Comparison of ENCODE assay signal across 7 worm cellular contexts in the genomic region with DNA sequence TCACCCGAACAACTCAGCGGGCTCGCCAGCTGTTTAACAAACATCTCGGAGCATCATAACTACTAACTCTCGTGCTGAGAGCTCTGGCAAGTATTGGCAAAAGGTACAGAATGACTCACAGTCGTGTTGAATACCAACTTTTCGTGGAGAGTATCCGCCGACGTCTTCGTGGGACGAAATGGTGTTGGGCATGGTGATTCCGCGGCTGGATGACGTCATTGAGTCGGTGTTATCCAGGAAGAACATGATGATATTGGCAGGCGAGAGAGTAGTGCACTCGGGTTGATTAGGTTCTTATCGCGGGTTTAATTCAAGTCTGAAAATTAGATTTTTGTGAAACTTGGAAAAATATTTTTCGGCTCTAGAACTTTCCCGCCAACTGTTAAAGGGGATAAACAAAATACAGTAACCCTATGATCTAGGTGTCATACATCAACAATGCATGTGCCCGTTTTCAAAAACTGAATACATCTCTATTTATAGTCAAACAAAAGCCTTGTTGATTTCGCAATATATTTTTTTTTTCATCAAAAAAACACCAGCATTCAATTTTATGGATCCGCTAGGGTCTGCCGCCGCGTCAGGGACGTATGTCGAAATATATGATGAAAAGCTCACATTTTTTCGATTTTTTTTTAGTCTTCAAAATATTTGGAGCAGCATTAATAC.
TF ChIP-seq lines count a peak whose summit lies in the region.

No protein-coding gene starts in this region.

TF ChIP-seq in whole organism, L1 larva, 84 proteins besides CTCF, POLR2A, EP300 and RAD21 (continues in another document):
- no peak for TF ChIP-seq ets-5 (GFP tag; IDR thresholded peaks at IDR 0.05; lab: Robert Waterston, UW)
- no peak for TF ChIP-seq isw-1 (GFP tag; IDR thresholded peaks at IDR 0.05; lab: Robert Waterston, UW)
- no peak for TF ChIP-seq alr-1 (tag; optimal IDR thresholded peaks at IDR 0.05; lab: Kevin White, UChicago; ENCODE audit: borderline replicate concordance)
- TF ChIP-seq zag-1 (tag; optimal IDR thresholded peaks at IDR 0.05; lab: Kevin White, UChicago), result no peak
- peak; percentile 28 for TF ChIP-seq rnt-1 (tag; optimal IDR thresholded peaks at IDR 0.05; lab: Kevin White, UChicago)
- TF ChIP-seq efl-1 (optimal IDR thresholded peaks at IDR 0.05; lab: Kevin White, UChicago), result no peak
- TF ChIP-seq efl-1 (GFP tag; optimal IDR thresholded peaks at IDR 0.05 in 1 of 2; lab: Kevin White, UChicago), result peak in 1 of 2 experiments; percentile 33
- no peak for TF ChIP-seq lsy-2 (tag; optimal IDR thresholded peaks at IDR 0.05; lab: Kevin White, UChicago)
- no peak for TF ChIP-seq ceh-63 (GFP tag; optimal IDR thresholded peaks at IDR 0.05; lab: Kevin White, UChicago)
- TF ChIP-seq nhr-90 (tag; optimal IDR thresholded peaks at IDR 0.05; lab: Kevin White, UChicago; ENCODE audit: poor library complexity), result no peak
- TF ChIP-seq lin-35 (GFP tag; optimal IDR thresholded peaks at IDR 0.05; lab: Kevin White, UChicago), result peak in 1 of 2 experiments; percentile 3

TF ChIP-seq in whole organism, L2 larva, 48 proteins besides CTCF, POLR2A, EP300 and RAD21 (continues in another document):
- TF ChIP-seq unc-55 (GFP tag; optimal IDR thresholded peaks at IDR 0.05; lab: Kevin White, UChicago) (peak; percentile 44), skn-1 (tag; optimal IDR thresholded peaks at IDR 0.05; lab: Kevin White, UChicago) (no peak), unc-39 (tag; optimal IDR thresholded peaks at IDR 0.05; lab: Kevin White, UChicago) (no peak), snpc-4 (tag; optimal IDR thresholded peaks at IDR 0.05; lab: Kevin White, UChicago) (no peak), lin-39 (tag; optimal IDR thresholded peaks at IDR 0.05; lab: Kevin White, UChicago) (no peak), nhr-23 (tag; optimal IDR thresholded peaks at IDR 0.05; lab: Kevin White, UChicago) (no peak), lin-11 (tag; optimal IDR thresholded peaks at IDR 0.05; lab: Kevin White, UChicago) (no peak), unc-62 (GFP tag; optimal IDR thresholded peaks at IDR 0.05; lab: Kevin White, UChicago) (no peak), nhr-129 (tag; optimal IDR thresholded peaks at IDR 0.05; lab: Kevin White, UChicago) (peak; percentile 19), fos-1 (tag; optimal IDR thresholded peaks at IDR 0.05; lab: Kevin White, UChicago) (no peak), dmd-4 (tag; optimal IDR thresholded peaks at IDR 0.05; lab: Kevin White, UChicago) (no peak), ztf-1 (GFP tag; conservative IDR thresholded peaks at IDR 0.05; lab: Robert Waterston, UW) (no peak), mbf-1 (tag; optimal IDR thresholded peaks at IDR 0.05; lab: Kevin White, UChicago) (no peak)

TF ChIP-seq in whole organism, L3 larva, 47 proteins besides CTCF, POLR2A, EP300 and RAD21:
- TF ChIP-seq nhr-23 (tag; optimal IDR thresholded peaks at IDR 0.05; lab: Kevin White, UChicago) (no peak), nhr-237 (tag; optimal IDR thresholded peaks at IDR 0.05; lab: Kevin White, UChicago) (no peak), R02D3.7 (tag; optimal IDR thresholded peaks at IDR 0.05; lab: Kevin White, UChicago) (no peak), lsy-12 (tag; optimal IDR thresholded peaks at IDR 0.05; lab: Kevin White, UChicago) (peak; percentile 54), nfya-1 (tag; optimal IDR thresholded peaks at IDR 0.05; lab: Kevin White, UChicago; ENCODE audit: insufficient read depth) (peak; percentile 13), ama-1 (optimal IDR thresholded peaks at IDR 0.05; lab: Kevin White, UChicago) (peak; percentile 90), daf-12 (tag; optimal IDR thresholded peaks at IDR 0.05; lab: Kevin White, UChicago) (no peak)

TF ChIP-seq in whole organism, L4 larva, 104 proteins besides CTCF, POLR2A, EP300 and RAD21 (continues in another document):
- no peak for TF ChIP-seq zip-2 (tag; optimal IDR thresholded peaks at IDR 0.05; lab: Kevin White, UChicago)
- TF ChIP-seq hmg-1.1 (GFP tag; IDR thresholded peaks at IDR 0.05; lab: Robert Waterston, UW), result no peak
- no peak for TF ChIP-seq pqm-1 (tag; optimal IDR thresholded peaks at IDR 0.05; lab: Kevin White, UChicago)
- no peak for TF ChIP-seq sdz-12 (GFP tag; optimal IDR thresholded peaks at IDR 0.05; lab: Kevin White, UChicago)
- TF ChIP-seq zfp-2 (tag; optimal IDR thresholded peaks at IDR 0.05; lab: Kevin White, UChicago), result no peak
- TF ChIP-seq madf-9 (GFP tag; conservative IDR thresholded peaks at IDR 0.05; lab: Robert Waterston, UW), result 0 out of 2 replicates have a peak, but pooled peaks have one; percentile 24
- TF ChIP-seq madf-5 (GFP tag; IDR thresholded peaks at IDR 0.05; lab: Robert Waterston, UW), result 0 out of 4 replicates have a peak, but pooled peaks have one; percentile 15 to 25
- no peak for TF ChIP-seq daf-16 (GFP tag; optimal IDR thresholded peaks at IDR 0.05; lab: Kevin White, UChicago)
- peak; percentile 12 for TF ChIP-seq daf-16 (tag; optimal IDR thresholded peaks at IDR 0.05; lab: Kevin White, UChicago)
- peak; percentile 85 for TF ChIP-seq aha-1 (tag; lab: Kevin White, UChicago)
- TF ChIP-seq lin-39 (tag; optimal IDR thresholded peaks at IDR 0.05; lab: Kevin White, UChicago), result no peak
- peak; percentile 32 for TF ChIP-seq T20F7.1 (GFP tag; optimal IDR thresholded peaks at IDR 0.05; lab: Kevin White, UChicago)
- TF ChIP-seq D1046.2 (GFP tag; IDR thresholded peaks at IDR 0.05; lab: Robert Waterston, UW), result peak; percentile 81; the same call in 1 of the 2 replicates

TF ChIP-seq in whole organism, midembryonic, 9 proteins besides CTCF, POLR2A, EP300 and RAD21:
- TF ChIP-seq ztf-29 (GFP tag; IDR thresholded peaks at IDR 0.05; lab: Robert Waterston, UW) (no peak), ztf-23 (GFP tag; IDR thresholded peaks at IDR 0.05; lab: Robert Waterston, UW) (no peak), klf-2 (GFP tag; conservative IDR thresholded peaks at IDR 0.05; lab: Robert Waterston, UW) (no peak), T22C8.4 (GFP tag; IDR thresholded peaks at IDR 0.05; lab: Robert Waterston, UW) (no peak), med-1 (GFP tag; optimal IDR thresholded peaks at IDR 0.05; lab: Kevin White, UChicago; ENCODE audit: insufficient read depth) (no peak), tab-1 (GFP tag; IDR thresholded peaks at IDR 0.05; lab: Robert Waterston, UW) (0 out of 2 replicates have a peak, but pooled peaks have one; percentile 28), cog-1 (tag; optimal IDR thresholded peaks at IDR 0.05; lab: Kevin White, UChicago) (no peak), flt-1 (GFP tag; IDR thresholded peaks at IDR 0.05; lab: Robert Waterston, UW) (no peak), ref-1 (GFP tag; conservative IDR thresholded peaks at IDR 0.05; lab: Robert Waterston, UW) (no peak)

TF ChIP-seq in whole organism, mixed stage, embryonic, 35 proteins besides CTCF, POLR2A, EP300 and RAD21:
- TF ChIP-seq ham-2 (GFP tag; optimal IDR thresholded peaks at IDR 0.05; lab: Kevin White, UChicago), result no peak
- TF ChIP-seq hlh-1 (tag; optimal IDR thresholded peaks at IDR 0.05; lab: Kevin White, UChicago), result peak; percentile 15
- TF ChIP-seq zip-8 (tag; optimal IDR thresholded peaks at IDR 0.05; lab: Kevin White, UChicago), result peak; percentile 9
- TF ChIP-seq mab-5 (tag; optimal IDR thresholded peaks at IDR 0.05; lab: Kevin White, UChicago), result no peak

TF ChIP-seq in whole organism, young adult, 124 proteins besides CTCF, POLR2A, EP300 and RAD21 (continues in another document):
- TF ChIP-seq sea-2 (GFP tag; IDR thresholded peaks at IDR 0.05; lab: Robert Waterston, UW), result no peak
- TF ChIP-seq repo-1 (tag; optimal IDR thresholded peaks at IDR 0.05; lab: Kevin White, UChicago), result peak; percentile 49
- TF ChIP-seq mcd-1 (GFP tag; IDR thresholded peaks at IDR 0.05; lab: Robert Waterston, UW), result peak; percentile 20; the same call in 1 of the 2 replicates
- no peak for TF ChIP-seq attf-6 (GFP tag; IDR thresholded peaks at IDR 0.05; lab: Robert Waterston, UW)
- TF ChIP-seq nfyb-1 (GFP tag; IDR thresholded peaks at IDR 0.05; lab: Robert Waterston, UW), result peak; percentile 53; the same call in 1 of the 2 replicates
- peak; percentile 3 for TF ChIP-seq fkh-3 (tag; optimal IDR thresholded peaks at IDR 0.05; lab: Kevin White, UChicago)
- TF ChIP-seq F57A8.1 (GFP tag; optimal IDR thresholded peaks at IDR 0.05; lab: Kevin White, UChicago), result no peak
- TF ChIP-seq ztf-25 (GFP tag; IDR thresholded peaks at IDR 0.05; lab: Robert Waterston, UW), result no peak
- TF ChIP-seq K11D2.4 (GFP tag; IDR thresholded peaks at IDR 0.05; lab: Robert Waterston, UW), result 0 out of 2 replicates have a peak, but pooled peaks have one; percentile 8
- 0 out of 2 replicates have a peak, but pooled peaks have one; percentile 9 for TF ChIP-seq zfh-2 (GFP tag; conservative IDR thresholded peaks at IDR 0.05; lab: Robert Waterston, UW)
- peak; percentile 26; the same call in 1 of the 2 replicates for TF ChIP-seq ekl-4 (GFP tag; IDR thresholded peaks at IDR 0.05; lab: Robert Waterston, UW)
- TF ChIP-seq bed-2 (GFP tag; IDR thresholded peaks at IDR 0.05; lab: Robert Waterston, UW), result no peak
- TF ChIP-seq Y67H2A.10 (GFP tag; conservative IDR thresholded peaks at IDR 0.05; lab: Robert Waterston, UW), result no peak
- no peak for TF ChIP-seq ztf-18 (tag; optimal IDR thresholded peaks at IDR 0.05; lab: Kevin White, UChicago)
- TF ChIP-seq nhr-90 (tag; optimal IDR thresholded peaks at IDR 0.05; lab: Kevin White, UChicago), result no peak
- no peak for TF ChIP-seq madf-6 (GFP tag; IDR thresholded peaks at IDR 0.05; lab: Robert Waterston, UW)
- no peak for TF ChIP-seq ZK185.1 (tag; optimal IDR thresholded peaks at IDR 0.05; lab: Kevin White, UChicago; ENCODE audit: poor library complexity, severe bottlenecking)
- TF ChIP-seq let-607 (tag; optimal IDR thresholded peaks at IDR 0.05; lab: Kevin White, UChicago), result peak in 1 of 2 experiments; percentile 31
- TF ChIP-seq Y53F4B.3 (GFP tag; IDR thresholded peaks at IDR 0.05; lab: Robert Waterston, UW), result no peak
- peak; percentile 5 for TF ChIP-seq chd-7 (tag; optimal IDR thresholded peaks at IDR 0.05; lab: Kevin White, UChicago)
- no peak for TF ChIP-seq unc-130 (GFP tag; optimal IDR thresholded peaks at IDR 0.05; lab: Kevin White, UChicago)
- peak; percentile 22; the same call in 1 of the 2 replicates for TF ChIP-seq B0336.3 (GFP tag; IDR thresholded peaks at IDR 0.05; lab: Robert Waterston, UW)
- TF ChIP-seq pbrm-1 (GFP tag; IDR thresholded peaks at IDR 0.05; lab: Robert Waterston, UW), result no peak
- TF ChIP-seq cebp-1 (GFP tag; IDR thresholded peaks at IDR 0.05; lab: Robert Waterston, UW), result peak; percentile 92
- TF ChIP-seq cebp-1 (tag; optimal IDR thresholded peaks at IDR 0.05; lab: Kevin White, UChicago), result peak; percentile 97
- no peak for TF ChIP-seq F37B4.10 (GFP tag; IDR thresholded peaks at IDR 0.05; lab: Robert Waterston, UW)
- TF ChIP-seq snpc-3.4 (tag; optimal IDR thresholded peaks at IDR 0.05; lab: Kevin White, UChicago), result no peak
- no peak for TF ChIP-seq K12H6.12 (tag; optimal IDR thresholded peaks at IDR 0.05; lab: Kevin White, UChicago)
- TF ChIP-seq F39B2.1 (GFP tag; IDR thresholded peaks at IDR 0.05; lab: Robert Waterston, UW), result 0 out of 2 replicates have a peak, but pooled peaks have one; percentile 40
- peak; percentile 7; the same call in 1 of the 2 replicates for TF ChIP-seq Y56A3A.18 (GFP tag; IDR thresholded peaks at IDR 0.05; lab: Robert Waterston, UW)
